Worm (Caenorhabditis elegans) whole organism, mixed stage, embryonic: ENCODE measurements around the gene F15E6.6.

Experiments used
- M03D4.4 ChIP-seq: sonication (generic microtip); optimal IDR thresholded peaks from 2 replicates; lab custom pipeline; 2017; ENCODE audit warnings: mild to moderate bottlenecking, missing genetic modification characterization, missing compliant biosample characterization
- bed-3 ChIP-seq: fragments of 200-800 bp; sonication (Bioruptor generic); optimal IDR thresholded peaks from 3 replicates; lab custom pipeline; 2018; ENCODE audit warnings: mild to moderate bottlenecking, missing genetic modification characterization, moderate library complexity, missing compliant biosample characterization
- ceh-39 ChIP-seq: fragments of 150-350 bp; optimal IDR thresholded peaks from 2 replicates; lab custom pipeline; 2014; ENCODE audit warnings: missing biosample characterization, missing genetic modification characterization
- ceh-43 ChIP-seq: fragments of 200-800 bp; sonication (Bioruptor generic); optimal IDR thresholded peaks from 2 replicates; lab custom pipeline; 2018; ENCODE audit warnings: mild to moderate bottlenecking, missing genetic modification characterization, moderate library complexity, missing compliant biosample characterization
- ceh-83 ChIP-seq: fragments of 200-800 bp; sonication (Bioruptor generic); optimal IDR thresholded peaks from 2 replicates; lab custom pipeline; 2018; ENCODE audit warnings: mild to moderate bottlenecking, missing genetic modification characterization, missing compliant biosample characterization
- ces-1 ChIP-seq: fragments of 150-350 bp; optimal IDR thresholded peaks from 2 replicates; lab custom pipeline; 2014; ENCODE audit warnings: missing biosample characterization, missing genetic modification reagents, missing genetic modification characterization
- cnd-1 ChIP-seq: fragments of 200-800 bp; sonication (Bioruptor generic); optimal IDR thresholded peaks from 2 replicates; lab custom pipeline; 2018; ENCODE audit warnings: mild to moderate bottlenecking, missing genetic modification characterization, missing compliant biosample characterization
- drap-1 ChIP-seq: fragments of 200-800 bp; sonication (Bioruptor generic); optimal IDR thresholded peaks from 3 replicates; lab custom pipeline; 2018; ENCODE audit warnings: mild to moderate bottlenecking, missing genetic modification characterization, missing compliant biosample characterization
- elt-1 ChIP-seq: sonication (generic microtip); optimal IDR thresholded peaks from 2 replicates; lab custom pipeline; 2017; ENCODE audit warnings: missing genetic modification characterization, mild to moderate bottlenecking, missing compliant biosample characterization, antibody characterized with exemption, moderate library complexity, borderline replicate concordance; ENCODE audit not compliant: insufficient read depth
- elt-3 ChIP-seq: fragments of 150-350 bp; optimal IDR thresholded peaks from 2 replicates; lab custom pipeline; 2014; ENCODE audit warnings: missing biosample characterization, missing genetic modification characterization
- flh-1 ChIP-seq: fragments of 200-800 bp; sonication (Bioruptor generic); optimal IDR thresholded peaks from 2 replicates; lab custom pipeline; 2018; ENCODE audit warnings: mild to moderate bottlenecking, missing genetic modification characterization, moderate library complexity, missing compliant biosample characterization
- ham-2 ChIP-seq: fragments of 200-800 bp; sonication (Bioruptor generic); optimal IDR thresholded peaks from 2 replicates; lab custom pipeline; 2018; ENCODE audit warnings: mild to moderate bottlenecking, missing genetic modification characterization, missing compliant biosample characterization
- hlh-1 ChIP-seq: fragments of 150-350 bp; optimal IDR thresholded peaks from 2 replicates; lab custom pipeline; 2014; ENCODE audit warnings: missing biosample characterization, missing genetic modification reagents, missing genetic modification characterization
- lin-13 ChIP-seq: fragments of 150-350 bp; optimal IDR thresholded peaks from 2 replicates; lab custom pipeline; 2014; ENCODE audit warnings: missing biosample characterization, missing genetic modification characterization
- lin-32 ChIP-seq: fragments of 200-800 bp; sonication (Bioruptor generic); optimal IDR thresholded peaks from 2 replicates; lab custom pipeline; 2018; ENCODE audit warnings: mild to moderate bottlenecking, missing genetic modification characterization, missing compliant biosample characterization
- lsy-2 ChIP-seq: fragments of 150-350 bp; optimal IDR thresholded peaks from 2 replicates; lab custom pipeline; 2014; ENCODE audit warnings: missing biosample characterization, missing genetic modification characterization
- mab-5 ChIP-seq: fragments of 150-350 bp; optimal IDR thresholded peaks from 2 replicates; lab custom pipeline; 2014; ENCODE audit warnings: missing biosample characterization, missing genetic modification characterization
- mep-1 ChIP-seq: fragments of 150-350 bp; optimal IDR thresholded peaks from 2 replicates; lab custom pipeline; 2017; ENCODE audit warnings: missing biosample characterization, missing genetic modification reagents, missing genetic modification characterization, inconsistent platforms
- mls-2 ChIP-seq: sonication (generic microtip); optimal IDR thresholded peaks from 2 replicates; lab custom pipeline; 2016; ENCODE audit warnings: mild to moderate bottlenecking, missing genetic modification characterization, moderate library complexity, missing compliant biosample characterization
- nhr-12 ChIP-seq: fragments of 150-350 bp; optimal IDR thresholded peaks from 2 replicates; lab custom pipeline; 2014; ENCODE audit warnings: missing biosample characterization, missing genetic modification characterization
- nhr-2 ChIP-seq: fragments of 150-350 bp; optimal IDR thresholded peaks from 2 replicates; lab custom pipeline; 2014; ENCODE audit warnings: missing biosample characterization, missing genetic modification characterization
- nhr-237 ChIP-seq: fragments of 150-350 bp; optimal IDR thresholded peaks from 2 replicates; lab custom pipeline; 2014; ENCODE audit warnings: missing biosample characterization, missing genetic modification characterization
- nhr-28 ChIP-seq: fragments of 150-350 bp; optimal IDR thresholded peaks from 2 replicates; lab custom pipeline; 2014; ENCODE audit warnings: missing biosample characterization, missing genetic modification characterization
- nhr-76 ChIP-seq: sonication (generic microtip); optimal IDR thresholded peaks from 2 replicates; lab custom pipeline; 2017; ENCODE audit warnings: missing biosample characterization, missing genetic modification characterization
- pha-4 ChIP-seq: fragments of 150-350 bp; optimal IDR thresholded peaks from 2 replicates; lab custom pipeline; 2018; ENCODE audit warnings: missing biosample characterization, missing genetic modification reagents, missing genetic modification characterization
- snpc-4 ChIP-seq: fragments of 150-350 bp; optimal IDR thresholded peaks from 2 replicates; lab custom pipeline; 2014; ENCODE audit warnings: missing biosample characterization, missing genetic modification characterization
- sptf-1 ChIP-seq: sonication (generic microtip); optimal IDR thresholded peaks from 2 replicates; lab custom pipeline; 2017; ENCODE audit warnings: mild to moderate bottlenecking, missing genetic modification characterization, moderate library complexity, missing compliant biosample characterization
- tbx-8 ChIP-seq: fragments of 200-800 bp; sonication (Bioruptor generic); optimal IDR thresholded peaks from 2 replicates; lab custom pipeline; 2018; ENCODE audit warnings: mild to moderate bottlenecking, missing genetic modification characterization, moderate library complexity, missing compliant biosample characterization
- unc-120 ChIP-seq: sonication (generic microtip); optimal IDR thresholded peaks from 2 replicates; lab custom pipeline; 2017; ENCODE audit warnings: missing genetic modification characterization, missing compliant biosample characterization; ENCODE audit not compliant: poor library complexity, severe bottlenecking
- unc-39 ChIP-seq: fragments of 150-350 bp; optimal IDR thresholded peaks from 2 replicates; lab custom pipeline; 2014; ENCODE audit warnings: missing biosample characterization, missing genetic modification characterization
- unc-62 ChIP-seq: fragments of 150-350 bp; optimal IDR thresholded peaks from 2 replicates; lab custom pipeline; 2014; ENCODE audit warnings: missing biosample characterization, missing genetic modification reagents, missing genetic modification characterization
- zip-8 ChIP-seq: fragments of 150-350 bp; optimal IDR thresholded peaks from 2 replicates; lab custom pipeline; 2014; ENCODE audit warnings: missing biosample characterization, missing genetic modification characterization

F15E6.6 gene

ce11 chrIV:4292569-4292968 lies 8.6 kb upstream of the F15E6.6 start, which contains the start of gene F15E6.10:
TSS of gene F15E6.10 (plus strand) at chrIV:4292869.
- TF ChIP-seq sptf-1 (no peak), cnd-1 (tag; lab: Kevin White, UChicago) (no peak)

ce11 chrIV:4291174-4291573 lies 7.3 kb upstream of the F15E6.6 start, which contains the start of gene F15E6.4:
TSS of gene F15E6.4 (plus strand) at chrIV:4291474.
- TF ChIP-seq M03D4.4 (tag; lab: Kevin White, UChicago) = no peak
- no peak for TF ChIP-seq nhr-237 (tag; lab: Kevin White, UChicago)
- no peak for TF ChIP-seq mab-5 (tag; lab: Kevin White, UChicago)
- no peak for TF ChIP-seq nhr-28 (tag; lab: Kevin White, UChicago)
- no peak for TF ChIP-seq bed-3 (GFP tag; lab: Kevin White, UChicago)
- no peak for TF ChIP-seq nhr-12 (tag; lab: Kevin White, UChicago)
- TF ChIP-seq nhr-2 (tag; lab: Kevin White, UChicago) = no peak
- TF ChIP-seq tbx-8 (GFP tag; lab: Kevin White, UChicago) = no peak
- TF ChIP-seq unc-62 = no peak
- no peak for TF ChIP-seq flh-1 (GFP tag; lab: Kevin White, UChicago)
- TF ChIP-seq drap-1 (GFP tag; lab: Kevin White, UChicago) = no peak
- TF ChIP-seq mep-1 (tag; lab: Kevin White, UChicago) = no peak
- no peak for TF ChIP-seq nhr-76 (tag; lab: Kevin White, UChicago)
- TF ChIP-seq lin-32 (GFP tag; lab: Kevin White, UChicago) = no peak
- TF ChIP-seq pha-4 = no peak
- TF ChIP-seq elt-1 (tag; lab: Kevin White, UChicago) = no peak
- no peak for TF ChIP-seq unc-39 (tag; lab: Kevin White, UChicago)
- no peak for TF ChIP-seq zip-8 (tag; lab: Kevin White, UChicago)
- TF ChIP-seq ham-2 (GFP tag; lab: Kevin White, UChicago) = no peak
- TF ChIP-seq cnd-1 (tag; lab: Kevin White, UChicago) = no peak

- TF ChIP-seq nhr-2 (tag; lab: Kevin White, UChicago) (no peak), mep-1 (tag; lab: Kevin White, UChicago) (no peak), pha-4 (no peak), nhr-28 (tag; lab: Kevin White, UChicago) (no peak), elt-3 (tag; lab: Kevin White, UChicago) (no peak), ces-1 (GFP tag; lab: Kevin White, UChicago) (no peak), elt-1 (tag; lab: Kevin White, UChicago) (no peak), lsy-2 (tag; lab: Kevin White, UChicago) (no peak), zip-8 (tag; lab: Kevin White, UChicago) (no peak), lin-13 (tag; lab: Kevin White, UChicago) (no peak)
Measured at ce11 chrIV:4290472-4290871, 6.6 kb upstream of the F15E6.6 start, which contains the start of gene dct-7. TSS of gene dct-7 (minus strand) at chrIV:4290572.

- TF ChIP-seq drap-1 (GFP tag; lab: Kevin White, UChicago) (no peak), bed-3 (GFP tag; lab: Kevin White, UChicago) (no peak), ceh-39 (tag; lab: Kevin White, UChicago) (no peak), nhr-12 (tag; lab: Kevin White, UChicago) (no peak), mab-5 (tag; lab: Kevin White, UChicago) (no peak), pha-4 (no peak), elt-1 (tag; lab: Kevin White, UChicago) (no peak), ceh-83 (GFP tag; lab: Kevin White, UChicago) (no peak), nhr-2 (tag; lab: Kevin White, UChicago) (no peak)
Measured at ce11 chrIV:4289267-4289666, 5.3 kb upstream of the F15E6.6 start, which contains the start of gene F15E6.5. TSS of gene F15E6.5 (plus strand) at chrIV:4289567.

- TF ChIP-seq ces-1 (GFP tag; lab: Kevin White, UChicago) = no peak
- no peak for TF ChIP-seq nhr-2 (tag; lab: Kevin White, UChicago)
- TF ChIP-seq ceh-43 = no peak
- no peak for TF ChIP-seq snpc-4 (tag; lab: Kevin White, UChicago)
- TF ChIP-seq unc-62 = no peak
- TF ChIP-seq nhr-12 (tag; lab: Kevin White, UChicago) = no peak
- TF ChIP-seq mls-2 = no peak
- TF ChIP-seq hlh-1 (tag; lab: Kevin White, UChicago) = no peak
- TF ChIP-seq ham-2 (GFP tag; lab: Kevin White, UChicago) = no peak
- no peak for TF ChIP-seq unc-120 (tag; lab: Kevin White, UChicago)
- TF ChIP-seq mep-1 (tag; lab: Kevin White, UChicago) = no peak
- TF ChIP-seq cnd-1 (tag; lab: Kevin White, UChicago) = no peak
- no peak for TF ChIP-seq elt-1 (tag; lab: Kevin White, UChicago)
- no peak for TF ChIP-seq lin-13 (tag; lab: Kevin White, UChicago)
- TF ChIP-seq bed-3 (GFP tag; lab: Kevin White, UChicago) = no peak
- no peak for TF ChIP-seq mab-5 (tag; lab: Kevin White, UChicago)
- TF ChIP-seq tbx-8 (GFP tag; lab: Kevin White, UChicago) = no peak
- no peak for TF ChIP-seq elt-3 (tag; lab: Kevin White, UChicago)
Measured at ce11 chrIV:4288332-4288731, 4.4 kb upstream of the F15E6.6 start, which contains the start of gene srv-4. TSS of gene srv-4 (minus strand) at chrIV:4288432.
